Fruit fly (Drosophila melanogaster): ENCODE measurements around the gene CG33189.
A peak's percentile ranks its signal among the peaks of the same experiment; 100 is the strongest.

The CG33189 gene

DNA sequence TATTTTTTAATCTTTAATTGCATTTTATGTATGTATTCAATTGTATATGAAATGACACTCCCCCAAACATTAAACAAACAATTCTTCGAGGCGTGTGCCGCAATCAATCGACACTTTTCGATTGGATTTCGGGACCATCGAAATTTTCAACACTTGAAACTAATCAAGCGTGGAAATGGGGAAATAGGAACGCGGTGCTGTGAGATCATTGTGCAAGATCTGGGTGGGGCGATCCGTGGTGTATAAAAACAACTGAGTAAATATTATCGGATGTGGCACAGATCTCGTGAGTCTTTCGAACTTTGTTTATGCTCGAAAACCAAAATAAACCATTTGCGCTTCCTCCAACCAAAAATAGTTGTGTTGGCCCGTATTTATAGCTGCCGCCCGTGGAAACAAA, 39.3 kb downstream of the CG33189 start:
- peak; percentile 35 for TF ChIP-seq Med (GFP tag)
- TF ChIP-seq so (GFP tag; IDR thresholded peaks at IDR 0.05): peak; percentile 41; the same call in 1 of the 3 replicates
- no peak for TF ChIP-seq CG15696 (tag; optimal IDR thresholded peaks at IDR 0.05)
- TF ChIP-seq fd64A (GFP tag; optimal IDR thresholded peaks at IDR 0.05): peak; percentile 42
- peak in 1 of 2 experiments; percentile 79 for TF ChIP-seq Pdp1 (GFP tag; optimal IDR thresholded peaks at IDR 0.05)
- no peak for TF ChIP-seq CG31224 (GFP tag; IDR thresholded peaks at IDR 0.05)
- peak; percentile 7 for TF ChIP-seq grn (GFP tag; optimal IDR thresholded peaks at IDR 0.05)
- TF ChIP-seq crol (GFP tag; IDR thresholded peaks at IDR 0.05): no peak
- peak; percentile 32 for TF ChIP-seq BtbVII (GFP tag; optimal IDR thresholded peaks at IDR 0.05)
- peak; percentile 71 for TF ChIP-seq CG12769 (tag; optimal IDR thresholded peaks at IDR 0.05)
- TF ChIP-seq CG10543 (GFP tag; optimal IDR thresholded peaks at IDR 0.05): peak; percentile 48
- no peak for TF ChIP-seq chm (GFP tag; IDR thresholded peaks at IDR 0.05)
- no peak for TF ChIP-seq Abd-B (GFP tag; optimal IDR thresholded peaks at IDR 0.05)
- peak in 1 of 2 experiments; percentile 46 for TF ChIP-seq Eip74EF (GFP tag; optimal IDR thresholded peaks at IDR 0.05)
- peak; percentile 66 for TF ChIP-seq sd (tag; optimal IDR thresholded peaks at IDR 0.05)
- TF ChIP-seq chinmo (GFP tag; IDR thresholded peaks at IDR 0.05; ENCODE audit: partially characterized antibody): 0 out of 4 replicates have a peak, but pooled peaks have one; percentile 32
- peak; percentile 72 for TF ChIP-seq abd-A (tag; optimal IDR thresholded peaks at IDR 0.05)
- 0 out of 3 replicates have a peak, but pooled peaks have one; percentile 33 for TF ChIP-seq ci (GFP tag; IDR thresholded peaks at IDR 0.05)

DNA sequence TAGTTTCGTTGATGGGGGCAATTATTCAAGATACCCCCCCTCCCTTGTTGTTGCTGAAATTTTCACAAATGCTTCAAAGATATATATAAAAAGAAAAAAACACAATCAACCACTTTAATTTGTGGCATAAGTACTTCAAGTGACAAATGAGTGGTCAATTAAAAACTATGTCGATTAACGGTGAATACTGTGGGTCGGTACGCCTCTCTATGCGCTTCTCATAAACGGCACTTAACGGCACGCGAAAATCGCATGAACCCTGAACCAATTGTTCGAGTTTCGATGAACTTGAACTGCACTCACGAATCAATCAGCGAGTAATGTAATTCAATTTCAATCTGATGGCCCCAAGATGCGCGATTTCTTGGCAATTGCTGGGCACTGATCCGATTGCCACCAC, 40.5 kb downstream of the CG33189 start:
- TF ChIP-seq CG12104 (GFP tag; optimal IDR thresholded peaks at IDR 0.05) (no peak), bigmax (GFP tag; optimal IDR thresholded peaks at IDR 0.05) (no peak), CG18764 (GFP tag; optimal IDR thresholded peaks at IDR 0.05) (no peak), Sry-β (GFP tag; optimal IDR thresholded peaks at IDR 0.05) (no peak), ham (GFP tag; IDR thresholded peaks at IDR 0.05) (no peak), gt (GFP tag; IDR thresholded peaks at IDR 0.05) (no peak), sna (GFP tag; IDR thresholded peaks at IDR 0.05; ENCODE audit: partially characterized antibody) (no peak), chinmo (GFP tag; IDR thresholded peaks at IDR 0.05; ENCODE audit: partially characterized antibody) (0 out of 4 replicates have a peak, but pooled peaks have one; percentile 10), CG17829 (tag; optimal IDR thresholded peaks at IDR 0.05) (peak; percentile 96), Elba2 (GFP tag; optimal IDR thresholded peaks at IDR 0.05) (no peak), sd (tag; optimal IDR thresholded peaks at IDR 0.05) (peak; percentile 37), Dip2 (GFP tag; IDR thresholded peaks at IDR 0.05) (no peak), CG18476 (GFP tag; optimal IDR thresholded peaks at IDR 0.05) (no peak)

DNA sequence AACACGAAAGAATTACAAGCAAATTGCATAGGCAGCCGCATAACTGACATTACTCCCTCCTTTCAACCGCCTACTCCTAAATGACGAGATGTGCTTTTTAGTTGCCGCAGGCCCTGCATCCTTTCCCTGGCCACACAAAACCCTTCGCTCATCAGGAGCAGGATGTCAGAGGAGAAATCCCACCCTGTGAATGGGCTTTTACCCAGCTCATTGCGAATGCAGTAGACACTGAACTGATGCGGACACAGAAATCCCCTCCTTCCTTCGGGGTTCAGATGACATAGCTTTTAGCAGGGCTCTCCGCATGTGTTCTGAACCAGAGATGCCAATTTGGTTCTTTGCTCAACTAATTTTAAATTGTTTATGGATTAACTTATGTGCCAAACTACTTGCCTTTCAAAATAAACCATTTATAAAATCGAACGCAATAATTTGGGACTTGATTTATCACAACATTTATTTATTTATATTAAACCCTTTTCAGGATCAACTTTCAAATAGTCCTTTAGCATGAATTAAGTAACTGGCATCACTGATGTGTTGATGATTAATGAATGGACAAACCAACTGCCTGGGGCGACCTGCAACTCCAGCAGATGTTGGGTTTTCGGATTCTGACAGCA, 41.3 kb downstream of the CG33189 start:
- TF ChIP-seq CG2199 (GFP tag; IDR thresholded peaks at IDR 0.05) (peak; percentile 92; the same call in 2 of the 3 replicates), nom (GFP tag; optimal IDR thresholded peaks at IDR 0.05) (peak; percentile 36), CG10959 (GFP tag; IDR thresholded peaks at IDR 0.05) (no peak), Gsc (GFP tag; IDR thresholded peaks at IDR 0.05) (no peak), Sry-β (GFP tag; optimal IDR thresholded peaks at IDR 0.05) (peak; percentile 82), Fer1 (GFP tag; optimal IDR thresholded peaks at IDR 0.05) (peak; percentile 18), ind (GFP tag; optimal IDR thresholded peaks at IDR 0.05) (no peak), CG7963 (GFP tag; IDR thresholded peaks at IDR 0.05; ENCODE audit: partially characterized antibody) (0 out of 3 replicates have a peak, but pooled peaks have one; percentile 18), trem (tag; optimal IDR thresholded peaks at IDR 0.05) (peak; percentile 15), CG18599 (GFP tag; optimal IDR thresholded peaks at IDR 0.05) (peak; percentile 9), CG2712 (tag; optimal IDR thresholded peaks at IDR 0.05) (peak; percentile 4), CG10979 (tag; optimal IDR thresholded peaks at IDR 0.05) (peak; percentile 7), Stat92E (GFP tag; optimal IDR thresholded peaks at IDR 0.05) (peak in 1 of 3 experiments; percentile 27), pros (GFP tag; optimal IDR thresholded peaks at IDR 0.05) (peak; percentile 10), CG17829 (tag; optimal IDR thresholded peaks at IDR 0.05) (no peak), row (GFP tag; IDR thresholded peaks at IDR 0.05) (peak; percentile 14; the same call in 1 of the 3 replicates), tap (tag; optimal IDR thresholded peaks at IDR 0.05) (peak; percentile 27)

Data from whole organism, embryonic.